Worm (Caenorhabditis elegans): ENCODE results near the gene uso-1.

- TF ChIP-seq cog-1 (tag; optimal IDR thresholded peaks at IDR 0.05) (no peak), klf-2 (GFP tag; conservative IDR thresholded peaks at IDR 0.05) (no peak), ref-1 (GFP tag; conservative IDR thresholded peaks at IDR 0.05) (no peak), T22C8.4 (GFP tag; IDR thresholded peaks at IDR 0.05) (no peak)
Observed at ce11 chrIV:13445275-13445674, 9.3 kb downstream of the uso-1 start, which contains the start of gene mam-3.
